Fruit fly (Drosophila melanogaster) whole organism, prepupa: ENCODE data around the gene dpr10.

Experiments
- CG10631 ChIP-seq: fragments of 200-800 bp; sonication (Bioruptor generic); optimal IDR thresholded peaks from 2 replicates; lab custom pipeline; 2016; ENCODE audit warnings: missing biosample characterization, missing genetic modification characterization
- CG10669 ChIP-seq: fragments of 200-800 bp; sonication (Bioruptor generic); optimal IDR thresholded peaks from 3 replicates; lab custom pipeline; 2018; ENCODE audit warnings: missing biosample characterization, mild to moderate bottlenecking, missing genetic modification characterization, moderate library complexity
- CG11294 ChIP-seq: fragments of 200-800 bp; sonication (Bioruptor generic); IDR thresholded peaks from 2 replicates; pipeline ENCODE4 v1.3.6; 2022; ENCODE audit warnings: missing biosample characterization, missing genetic modification characterization
- CG11902 ChIP-seq: fragments of 200-800 bp; sonication (Bioruptor generic); optimal IDR thresholded peaks from 3 replicates; lab custom pipeline; 2016; ENCODE audit warnings: missing biosample characterization, missing genetic modification characterization
- CG15336 ChIP-seq: fragments of 200-800 bp; sonication (Bioruptor generic); IDR thresholded peaks from 2 replicates; pipeline ENCODE4 v1.3.6; 2022; ENCODE audit warnings: missing biosample characterization, missing genetic modification characterization
- CG3032 ChIP-seq: fragments of 200-800 bp; optimal IDR thresholded peaks from 2 replicates; lab custom pipeline; 2019; ENCODE audit warnings: missing biosample characterization, mild to moderate bottlenecking, missing genetic modification characterization, moderate library complexity
- CG31627 ChIP-seq: fragments of 200-800 bp; sonication (Bioruptor generic); optimal IDR thresholded peaks from 3 replicates; lab custom pipeline; 2016; ENCODE audit warnings: missing biosample characterization, missing genetic modification characterization
- CG32006 ChIP-seq: fragments of 200-800 bp; sonication (Bioruptor generic); optimal IDR thresholded peaks from 3 replicates; lab custom pipeline; 2017; ENCODE audit warnings: missing biosample characterization, mild to moderate bottlenecking, missing genetic modification characterization
- CG3919 ChIP-seq: fragments of 200-800 bp; sonication (Bioruptor generic); optimal IDR thresholded peaks from 3 replicates; lab custom pipeline; 2016; ENCODE audit warnings: missing biosample characterization, missing genetic modification characterization
- CG4318 ChIP-seq: fragments of 200-800 bp; sonication (Bioruptor generic); optimal IDR thresholded peaks from 3 replicates; lab custom pipeline; 2017; ENCODE audit warnings: missing biosample characterization, mild to moderate bottlenecking, missing genetic modification characterization
- CG6163 ChIP-seq: fragments of 200-800 bp; sonication (Bioruptor generic); IDR thresholded peaks from 3 replicates; pipeline ENCODE4 v1.3.6; 2022; ENCODE audit warnings: missing biosample characterization, missing genetic modification characterization
- CG6276 ChIP-seq: fragments of 200-800 bp; sonication (Bioruptor generic); optimal IDR thresholded peaks from 2 replicates; lab custom pipeline; 2017; ENCODE audit warnings: missing biosample characterization, mild to moderate bottlenecking, missing genetic modification characterization
- CG6792 ChIP-seq: fragments of 200-800 bp; sonication (Bioruptor generic); optimal IDR thresholded peaks from 3 replicates; lab custom pipeline; 2016; ENCODE audit warnings: missing biosample characterization, missing genetic modification characterization
- CG6808 ChIP-seq: fragments of 200-800 bp; sonication (Bioruptor generic); optimal IDR thresholded peaks from 3 replicates; lab custom pipeline; 2017; ENCODE audit warnings: missing biosample characterization, missing genetic modification characterization, mild to moderate bottlenecking, moderate library complexity, missing genetic modification reagents
- CG6854 ChIP-seq: fragments of 200-800 bp; sonication (Bioruptor generic); optimal IDR thresholded peaks from 2 replicates; lab custom pipeline; 2017; ENCODE audit warnings: missing biosample characterization, mild to moderate bottlenecking, missing genetic modification characterization
- CG7368 ChIP-seq: fragments of 200-800 bp; sonication (Bioruptor generic); optimal IDR thresholded peaks from 3 replicates; lab custom pipeline; 2016; ENCODE audit warnings: missing biosample characterization, missing genetic modification characterization
- CG8319 ChIP-seq: fragments of 200-800 bp; sonication (Bioruptor generic); optimal IDR thresholded peaks from 3 replicates; lab custom pipeline; 2016; ENCODE audit warnings: missing biosample characterization, missing genetic modification characterization
- CG8632 ChIP-seq: fragments of 200-800 bp; sonication (Bioruptor generic); optimal IDR thresholded peaks from 3 replicates; lab custom pipeline; 2016; ENCODE audit warnings: missing biosample characterization, missing genetic modification characterization
- CG9139 ChIP-seq: fragments of 200-800 bp; sonication (Bioruptor generic); optimal IDR thresholded peaks from 3 replicates; lab custom pipeline; 2017; ENCODE audit warnings: missing biosample characterization, mild to moderate bottlenecking, missing genetic modification characterization
- Eip75B ChIP-seq: fragments of 200-800 bp; sonication (Bioruptor generic); optimal IDR thresholded peaks from 3 replicates; lab custom pipeline; 2016; ENCODE audit warnings: missing biosample characterization, missing genetic modification characterization
- Eip78C ChIP-seq: fragments of 200-800 bp; sonication (Bioruptor generic); peaks from one replicate; lab custom pipeline; 2016; ENCODE audit warnings: missing biosample characterization, missing genetic modification characterization
- Eip93F ChIP-seq: fragments of 200-800 bp; sonication (Bioruptor generic); optimal IDR thresholded peaks from 2 replicates; lab custom pipeline; 2016; ENCODE audit warnings: missing biosample characterization, mild to moderate bottlenecking, missing genetic modification characterization
- Ets96B ChIP-seq: fragments of 200-800 bp; optimal IDR thresholded peaks from 2 replicates; lab custom pipeline; 2019; ENCODE audit warnings: missing biosample characterization, mild to moderate bottlenecking, missing genetic modification characterization, moderate library complexity
- Gug ChIP-seq: fragments of 200-800 bp; sonication (Bioruptor generic); IDR thresholded peaks from 2 replicates; pipeline ENCODE4 v1.3.6; 2022; ENCODE audit warnings: missing biosample characterization, missing genetic modification characterization
- Hr39 ChIP-seq: fragments of 200-800 bp; sonication (Bioruptor generic); optimal IDR thresholded peaks from 2 replicates; lab custom pipeline; 2016; ENCODE audit warnings: missing biosample characterization, missing genetic modification characterization
- Hr4 ChIP-seq: fragments of 200-800 bp; sonication (Bioruptor generic); optimal IDR thresholded peaks from 3 replicates; lab custom pipeline; 2016; ENCODE audit warnings: missing biosample characterization, missing genetic modification characterization
- Met ChIP-seq: fragments of 200-800 bp; sonication (Bioruptor generic); optimal IDR thresholded peaks from 3 replicates; lab custom pipeline; 2016; ENCODE audit warnings: missing biosample characterization, missing genetic modification characterization
- Smox ChIP-seq: fragments of 200-800 bp; sonication (Bioruptor generic); optimal IDR thresholded peaks from 3 replicates; lab custom pipeline; 2016; ENCODE audit warnings: missing biosample characterization, missing genetic modification characterization
- achi ChIP-seq: fragments of 200-800 bp; sonication (Bioruptor generic); optimal IDR thresholded peaks from 3 replicates; lab custom pipeline; 2016; ENCODE audit warnings: missing biosample characterization, missing genetic modification characterization
- acj6 ChIP-seq: fragments of 200-800 bp; sonication (Bioruptor generic); optimal IDR thresholded peaks from 3 replicates; lab custom pipeline; 2016; ENCODE audit warnings: missing biosample characterization, missing genetic modification characterization
- dac ChIP-seq: fragments of 200-800 bp; sonication (Bioruptor generic); optimal IDR thresholded peaks from 2 replicates; lab custom pipeline; 2017; ENCODE audit warnings: missing biosample characterization, mild to moderate bottlenecking, missing genetic modification characterization
- dsx ChIP-seq: fragments of 200-800 bp; optimal IDR thresholded peaks from 3 replicates; lab custom pipeline; 2019; ENCODE audit warnings: missing biosample characterization, mild to moderate bottlenecking, missing genetic modification characterization, moderate library complexity; ENCODE audit not compliant: poor library complexity, severe bottlenecking
- eg ChIP-seq: fragments of 200-800 bp; sonication (Bioruptor generic); IDR thresholded peaks from 3 replicates; pipeline ENCODE4 v1.3.6; 2022; ENCODE audit warnings: missing biosample characterization, missing genetic modification characterization
- esn ChIP-seq: fragments of 200-800 bp; sonication (Bioruptor generic); optimal IDR thresholded peaks from 2 replicates; lab custom pipeline; 2016; ENCODE audit warnings: missing biosample characterization, mild to moderate bottlenecking, missing genetic modification characterization, moderate library complexity
- fd85E ChIP-seq: fragments of 200-800 bp; sonication (Bioruptor generic); optimal IDR thresholded peaks from 3 replicates; lab custom pipeline; 2016; ENCODE audit warnings: missing biosample characterization, missing genetic modification characterization
- fkh ChIP-seq: fragments of 200-800 bp; sonication (Bioruptor generic); optimal IDR thresholded peaks from 3 replicates; lab custom pipeline; 2017; ENCODE audit warnings: missing biosample characterization, mild to moderate bottlenecking, missing genetic modification characterization, moderate library complexity
- lz ChIP-seq: fragments of 200-800 bp; sonication (Bioruptor generic); optimal IDR thresholded peaks from 3 replicates; lab custom pipeline; 2016; ENCODE audit warnings: missing biosample characterization, missing genetic modification characterization
- pdm3 ChIP-seq: fragments of 200-800 bp; sonication (Bioruptor generic); optimal IDR thresholded peaks from 3 replicates; lab custom pipeline; 2016; ENCODE audit warnings: missing biosample characterization, missing genetic modification characterization
- spab ChIP-seq: fragments of 200-800 bp; sonication (Bioruptor generic); optimal IDR thresholded peaks from 2 replicates; lab custom pipeline; 2017; ENCODE audit warnings: missing biosample characterization, mild to moderate bottlenecking, missing genetic modification characterization, missing genetic modification reagents
- ss ChIP-seq, 2 experiments: fragments of 200-800 bp; sonication (Bioruptor generic); optimal IDR thresholded peaks; 2 replicates in 1 of 2; 3 replicates in 1 of 2; lab custom pipeline; 2017 to 2018; ENCODE audit warnings: mild to moderate bottlenecking in 2 of 2, missing biosample characterization in 2 of 2, missing genetic modification characterization in 2 of 2, moderate library complexity in 1 of 2
- svp ChIP-seq: fragments of 200-800 bp; sonication (Bioruptor generic); peaks from one replicate; lab custom pipeline; 2016; ENCODE audit warnings: missing biosample characterization, missing genetic modification characterization
- topi ChIP-seq: fragments of 200-800 bp; sonication (Bioruptor generic); optimal IDR thresholded peaks from 3 replicates; lab custom pipeline; 2016; ENCODE audit warnings: missing biosample characterization, missing genetic modification characterization
- vri ChIP-seq: fragments of 200-800 bp; sonication (Bioruptor generic); optimal IDR thresholded peaks from 3 replicates; lab custom pipeline; 2016; ENCODE audit warnings: missing biosample characterization, mild to moderate bottlenecking, missing genetic modification characterization

The dpr10 gene

DNA sequence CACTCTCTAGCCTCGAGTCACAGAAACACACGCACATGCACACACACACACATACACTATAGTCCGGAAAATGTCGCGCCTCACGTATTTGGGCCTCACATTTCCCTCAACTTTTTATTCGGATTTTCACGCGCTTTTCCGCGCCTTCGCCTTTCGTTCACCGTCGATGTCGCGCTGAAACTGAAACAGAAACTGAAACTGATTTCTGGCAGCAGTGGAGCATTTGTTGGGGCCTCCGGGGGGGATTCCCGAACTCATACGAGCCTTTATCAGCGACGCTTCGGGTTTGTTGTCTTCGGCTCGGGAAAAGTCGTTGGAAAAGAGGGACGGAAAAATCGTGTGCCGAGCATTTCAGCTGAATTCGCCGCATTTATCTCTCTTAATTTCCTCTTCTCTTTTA, at the start of gene dpr10:
Gene dpr10, minus strand, starts transcription at position 185 of the 400 bp plus-strand sequence.
- TF ChIP-seq esn (GFP tag; lab: Kevin White, UChicago) (no peak), Eip75B (GFP tag; lab: Kevin White, UChicago) (no peak), CG6792 (GFP tag; lab: Kevin White, UChicago) (no peak), eg (GFP tag; lab: Robert Waterston, UW) (peak; percentile 62; the same call in 2 of the 3 replicates), CG31627 (no peak), svp (GFP tag; lab: Kevin White, UChicago) (peak; percentile 25), CG8319 (GFP tag; lab: Kevin White, UChicago) (no peak), CG6276 (peak; percentile 1), CG8632 (GFP tag; lab: Kevin White, UChicago) (no peak), CG6808 (GFP tag; lab: Kevin White, UChicago) (no peak), CG11902 (GFP tag; lab: Kevin White, UChicago) (no peak), CG4318 (GFP tag; lab: Kevin White, UChicago) (no peak), acj6 (GFP tag; lab: Kevin White, UChicago) (no peak), pdm3 (GFP tag; lab: Kevin White, UChicago) (no peak), vri (GFP tag; lab: Kevin White, UChicago) (no peak), lz (GFP tag; lab: Kevin White, UChicago) (no peak), CG15336 (GFP tag; lab: Robert Waterston, UW) (no peak), Met (no peak), CG3032 (tag; lab: Kevin White, UChicago) (no peak), ss (GFP tag; optimal IDR thresholded peaks at IDR 0.05; lab: Kevin White, UChicago) (no peak), CG10669 (GFP tag; lab: Kevin White, UChicago) (no peak), Ets96B (no peak), Eip78C (GFP tag; lab: Kevin White, UChicago) (peak; percentile 50), Smox (no peak), topi (GFP tag; lab: Kevin White, UChicago) (no peak)
- TF ChIP-seq, all 60 proteins: peak for 4

DNA sequence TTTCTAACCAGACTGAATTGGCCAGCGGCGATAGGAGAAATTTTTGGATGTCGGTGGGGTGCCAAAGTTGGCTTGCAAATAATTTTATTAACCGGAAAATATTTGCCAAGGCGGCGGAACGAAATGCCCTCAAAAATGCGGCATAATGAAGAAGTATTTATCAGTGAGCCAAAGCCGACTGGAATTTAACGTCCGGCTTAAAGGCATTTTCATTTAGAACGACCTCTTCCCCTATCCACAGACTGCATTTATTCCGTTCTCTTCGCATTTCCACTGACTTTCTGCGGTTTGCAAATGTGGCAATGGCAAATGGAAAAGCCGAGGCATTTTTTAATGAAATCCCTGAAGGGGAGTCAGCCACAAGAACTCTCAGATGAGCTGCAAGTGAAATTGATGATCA, 47.1 kb upstream of the dpr10 start:
- no peak for TF ChIP-seq Eip75B (GFP tag; lab: Kevin White, UChicago)
- TF ChIP-seq achi (GFP tag; lab: Kevin White, UChicago): no peak
- no peak for TF ChIP-seq fkh (GFP tag; lab: Kevin White, UChicago)
- TF ChIP-seq esn (GFP tag; lab: Kevin White, UChicago): no peak
- no peak for TF ChIP-seq Hr39
- TF ChIP-seq CG6854 (GFP tag; lab: Kevin White, UChicago): no peak
- TF ChIP-seq, all 60 proteins: peak for 0

- TF ChIP-seq CG3919 (no peak), dsx (GFP tag; lab: Kevin White, UChicago) (no peak), spab (GFP tag; lab: Kevin White, UChicago) (no peak), ss (GFP tag; optimal IDR thresholded peaks at IDR 0.05; lab: Kevin White, UChicago) (no peak), pdm3 (GFP tag; lab: Kevin White, UChicago) (peak; percentile 15), Hr4 (GFP tag; lab: Kevin White, UChicago) (peak; percentile 11), CG10631 (GFP tag; lab: Kevin White, UChicago) (no peak), CG4318 (GFP tag; lab: Kevin White, UChicago) (peak; percentile 4), Ets96B (no peak), CG6792 (GFP tag; lab: Kevin White, UChicago) (no peak), CG32006 (GFP tag; lab: Kevin White, UChicago) (peak; percentile 49), CG9139 (no peak), CG6163 (GFP tag; lab: Robert Waterston, UW) (peak; percentile 36; the same call in 2 of the 3 replicates), CG6276 (no peak), Eip93F (GFP tag; lab: Kevin White, UChicago) (no peak), fd85E (GFP tag; lab: Kevin White, UChicago) (no peak), Gug (0 out of 2 replicates have a peak, but pooled peaks have one; percentile 24), CG11294 (GFP tag; lab: Robert Waterston, UW) (peak; percentile 32; the same call in 1 of the 2 replicates), CG15336 (GFP tag; lab: Robert Waterston, UW) (peak; percentile 43), CG31627 (no peak), dac (GFP tag; lab: Kevin White, UChicago) (no peak), CG7368 (GFP tag; lab: Kevin White, UChicago) (no peak)
- TF ChIP-seq, all 60 proteins: peak for 8
Measured at dm6 chr3L:10230542-10230941, 44.6 kb upstream of the dpr10 start.
